Worm (Caenorhabditis elegans) whole organism, L1 larva: ENCODE results near the gene T26E4.18.
"Not testable (repeated sequence)": the region's sequence is repeated elsewhere in the genome, so short reads cannot be mapped to it uniquely, and the experiment has no call there.

ENCODE experiments used
- lin-15B ChIP-seq: fragments of 150-350 bp; sonication (generic microtip); optimal IDR thresholded peaks from 3 replicates; lab custom pipeline; 2014; ENCODE audit warnings: missing biosample characterization, missing genetic modification characterization
- sup-37 ChIP-seq: fragments of 200-800 bp; sonication (Bioruptor generic); optimal IDR thresholded peaks from 2 replicates; lab custom pipeline; 2018; ENCODE audit warnings: mild to moderate bottlenecking, missing genetic modification characterization, missing compliant biosample characterization
- tbx-2 ChIP-seq: sonication (generic microtip); optimal IDR thresholded peaks from 2 replicates; lab custom pipeline; 2016; ENCODE audit warnings: missing genetic modification characterization, missing compliant biosample characterization

Gene T26E4.18

DNA sequence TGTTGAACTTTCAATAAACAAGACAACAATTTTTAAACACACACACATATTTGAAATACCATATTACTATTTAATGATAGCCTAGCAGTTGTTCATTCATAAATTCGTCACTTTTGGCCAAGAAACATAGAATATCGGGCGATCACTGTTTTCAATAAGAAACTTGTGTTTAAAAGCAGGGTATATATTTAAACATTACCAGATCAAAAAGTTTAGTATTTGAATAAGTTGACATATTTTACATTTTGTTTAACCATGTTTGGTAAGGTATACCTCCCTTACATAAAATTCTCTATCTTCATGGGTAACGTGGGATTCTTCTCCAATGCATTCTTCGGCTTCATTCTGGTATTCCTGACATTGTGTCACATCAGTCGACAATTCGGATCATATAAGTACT is 48.9 kb downstream of the T26E4.18 start, which contains the start of gene str-8:
Gene str-8 (plus strand): TSS at position 301 of the 400 bp plus-strand sequence.
- TF ChIP-seq tbx-2; lin-15B (tag; lab: Kevin White, UChicago); sup-37: not testable (repeated sequence)
